Worm (Caenorhabditis elegans): ENCODE data around the gene F33G12.6.

Gene F33G12.6

DNA sequence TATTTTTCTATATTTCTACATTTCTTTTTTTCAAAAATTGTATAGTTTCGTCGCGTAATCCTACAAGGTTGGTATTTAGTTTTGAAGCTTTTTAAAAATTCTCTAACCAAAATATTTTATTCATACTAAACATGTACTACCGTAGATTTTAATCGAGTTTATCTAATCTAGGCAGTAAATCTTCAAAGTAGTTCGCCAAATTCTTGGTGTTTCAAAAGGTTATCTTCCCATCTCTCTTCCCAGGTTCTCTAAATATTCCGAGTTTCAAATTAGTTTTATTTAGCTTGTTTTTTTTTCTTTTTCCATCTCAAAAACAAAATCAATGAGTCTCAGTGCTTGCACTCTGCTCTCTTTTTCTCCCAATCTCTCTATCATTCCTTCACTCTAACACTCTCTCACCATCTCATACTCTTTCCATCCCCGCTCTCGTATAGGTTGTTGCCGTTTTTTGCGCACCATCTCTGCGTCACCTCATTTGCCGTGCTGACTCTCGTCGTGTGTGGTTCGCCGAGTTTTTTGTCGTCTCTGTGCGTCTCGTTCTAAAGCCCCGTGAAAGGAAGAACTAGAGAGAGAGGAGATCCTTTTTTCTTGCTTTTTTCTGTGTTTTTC lies 32.6 kb upstream of the F33G12.6 start (continued):
- TF ChIP-seq C16A3.4 (tag; optimal IDR thresholded peaks at IDR 0.05) (peak; percentile 11), fkh-10 (GFP tag; optimal IDR thresholded peaks at IDR 0.05) (peak; percentile 8), rnt-1 (tag; optimal IDR thresholded peaks at IDR 0.05) (peak; percentile 47), C34B4.2 (tag; optimal IDR thresholded peaks at IDR 0.05) (no peak), elt-3 (tag; optimal IDR thresholded peaks at IDR 0.05) (peak in 2 of 6 experiments; percentile 9 to 53), ztf-11 (tag; optimal IDR thresholded peaks at IDR 0.05) (peak in 1 of 2 experiments; percentile 12), vab-15 (tag; optimal IDR thresholded peaks at IDR 0.05) (no peak), F16B12.6 (tag; optimal IDR thresholded peaks at IDR 0.05) (peak; percentile 22), unc-86 (tag; optimal IDR thresholded peaks at IDR 0.05) (peak; percentile 75), lin-39 (tag; optimal IDR thresholded peaks at IDR 0.05) (no peak), nhr-77 (tag; optimal IDR thresholded peaks at IDR 0.05) (peak; percentile 16), lin-35 (GFP tag; optimal IDR thresholded peaks at IDR 0.05) (peak; percentile 66 to 70), aly-2 (tag; optimal IDR thresholded peaks at IDR 0.05) (no peak), dpl-1 (GFP tag; optimal IDR thresholded peaks at IDR 0.05) (peak; percentile 22 to 48 (median 45)), alr-1 (tag; optimal IDR thresholded peaks at IDR 0.05; ENCODE audit: borderline replicate concordance) (no peak), zip-4 (GFP tag; optimal IDR thresholded peaks at IDR 0.05) (no peak), ceh-63 (GFP tag; optimal IDR thresholded peaks at IDR 0.05) (no peak), nhr-12 (tag; optimal IDR thresholded peaks at IDR 0.05) (no peak), ceh-82 (tag; optimal IDR thresholded peaks at IDR 0.05) (peak; percentile 51 to 68 (median 61)), aha-1 (tag; optimal IDR thresholded peaks at IDR 0.05) (no peak), lin-15B (tag; optimal IDR thresholded peaks at IDR 0.05) (no peak), nhr-237 (tag; optimal IDR thresholded peaks at IDR 0.05) (no peak), unc-62 (GFP tag; optimal IDR thresholded peaks at IDR 0.05) (no peak), mep-1 (tag; optimal IDR thresholded peaks at IDR 0.05) (peak; percentile 27), nhr-71 (tag; optimal IDR thresholded peaks at IDR 0.05) (peak; percentile 81), ama-1 (optimal IDR thresholded peaks at IDR 0.05) (peak; percentile 19), fkh-8 (tag; optimal IDR thresholded peaks at IDR 0.05) (peak; percentile 69), irx-1 (tag; optimal IDR thresholded peaks at IDR 0.05) (peak; percentile 49), nhr-90 (tag; optimal IDR thresholded peaks at IDR 0.05; ENCODE audit: poor library complexity) (peak; percentile 35), skn-1 (tag; optimal IDR thresholded peaks at IDR 0.05) (peak; percentile 65), dsc-1 (tag; optimal IDR thresholded peaks at IDR 0.05) (peak; percentile 35), ces-1 (GFP tag; optimal IDR thresholded peaks at IDR 0.05) (no peak)

DNA sequence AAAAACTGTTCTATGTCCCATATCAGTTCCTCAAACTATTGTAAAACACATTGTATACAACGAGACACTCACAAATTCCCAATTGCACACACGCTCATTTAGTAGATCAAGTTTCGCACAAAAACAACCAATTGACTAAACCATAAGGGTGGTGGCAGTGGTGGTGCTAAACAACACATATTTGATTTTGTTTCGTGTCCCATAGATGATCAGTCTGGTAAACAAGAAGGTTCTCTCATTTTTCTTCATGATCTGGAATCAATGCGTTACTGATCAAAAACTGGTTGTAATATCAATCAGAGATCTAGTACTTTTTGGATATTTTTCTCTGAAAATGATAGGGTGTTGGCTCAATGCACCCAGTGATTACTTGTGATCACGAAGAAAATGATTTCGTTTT lies 31.1 kb upstream of the F33G12.6 start:
- no peak for TF ChIP-seq efl-1 (optimal IDR thresholded peaks at IDR 0.05)
- peak in 1 of 2 experiments; percentile 88 for TF ChIP-seq efl-1 (GFP tag; optimal IDR thresholded peaks at IDR 0.05 in 1 of 2)
- TF ChIP-seq elt-2 (tag; optimal IDR thresholded peaks at IDR 0.05) = no peak

DNA sequence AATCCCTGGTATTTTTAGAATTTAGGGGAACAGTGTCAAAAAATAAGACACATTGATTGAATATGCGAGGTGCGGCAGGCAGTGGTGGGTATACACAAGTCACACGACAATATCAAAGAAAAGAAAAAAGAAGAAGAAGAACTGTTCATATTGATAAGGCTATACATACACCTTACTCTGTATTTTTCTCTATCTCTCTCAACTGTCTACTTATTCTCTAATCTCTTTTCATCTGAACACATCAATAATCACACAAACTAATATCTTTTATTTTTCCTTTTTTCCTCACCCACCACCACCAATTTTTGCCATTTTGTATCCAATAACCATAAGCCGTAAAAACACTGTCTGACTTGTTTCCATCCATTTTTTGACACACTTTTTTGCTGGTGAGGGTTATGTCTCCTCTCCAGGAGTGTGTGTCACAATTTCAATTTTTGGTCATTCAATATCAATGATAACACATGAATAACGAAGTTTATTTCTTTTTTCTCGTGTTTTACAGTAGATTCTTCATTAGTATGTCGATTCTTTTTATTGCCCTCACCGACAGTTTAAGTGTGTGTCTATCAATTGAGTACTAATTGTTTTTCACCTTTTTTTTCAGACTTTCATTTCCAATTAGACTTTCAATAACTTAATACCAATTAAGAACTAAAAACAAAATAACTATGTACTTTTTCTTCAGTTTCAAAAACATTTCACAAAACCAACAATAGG lies 30.2 kb upstream of the F33G12.6 start:
- TF ChIP-seq ceh-88 (GFP tag; IDR thresholded peaks at IDR 0.05) (0 out of 2 replicates have a peak, but pooled peaks have one; percentile 16), nhr-85 (tag) (peak; percentile 89), elt-3 (tag; optimal IDR thresholded peaks at IDR 0.05) (peak in 5 of 6 experiments; percentile 12 to 89 (median 84)), elt-2 (tag; optimal IDR thresholded peaks at IDR 0.05) (peak; percentile 96), snu-23 (GFP tag; optimal IDR thresholded peaks at IDR 0.05) (peak; percentile 53), nhr-71 (tag; optimal IDR thresholded peaks at IDR 0.05) (peak; percentile 54), ztf-4 (tag; optimal IDR thresholded peaks at IDR 0.05) (no peak), vab-15 (tag; optimal IDR thresholded peaks at IDR 0.05) (no peak), nhr-12 (tag; optimal IDR thresholded peaks at IDR 0.05) (no peak), tbx-2 (tag; optimal IDR thresholded peaks at IDR 0.05) (no peak), dpl-1 (GFP tag; optimal IDR thresholded peaks at IDR 0.05) (peak in 1 of 3 experiments; percentile 15), aly-2 (tag; optimal IDR thresholded peaks at IDR 0.05) (no peak), nhr-20 (tag; optimal IDR thresholded peaks at IDR 0.05) (peak; percentile 57), unc-98 (GFP tag; IDR thresholded peaks at IDR 0.05) (no peak), lin-14 (GFP tag; optimal IDR thresholded peaks at IDR 0.05) (peak; percentile 81), nhr-28 (tag; optimal IDR thresholded peaks at IDR 0.05) (no peak), lsy-2 (tag; optimal IDR thresholded peaks at IDR 0.05) (peak; percentile 10 to 60), sup-37 (GFP tag; optimal IDR thresholded peaks at IDR 0.05) (no peak), pqm-1 (tag; optimal IDR thresholded peaks at IDR 0.05) (peak; percentile 20), sox-4 (tag; optimal IDR thresholded peaks at IDR 0.05) (no peak), zip-4 (GFP tag; optimal IDR thresholded peaks at IDR 0.05) (no peak), blmp-1 (tag; optimal IDR thresholded peaks at IDR 0.05) (peak; percentile 24)

Measured in whole organism, L1 larva.